6 worm cellular contexts compared by ENCODE assay signal in genomic region chrIII:2234192-2234934, ce11.
TF ChIP-seq lines count a peak whose summit lies in the region.

Gene C39B5.2 (plus strand): TSS chrIII:2234884.

TF ChIP-seq in whole organism, L1 larva, 84 proteins besides CTCF, POLR2A, EP300 and RAD21:
- TF ChIP-seq fos-1 (tag; optimal IDR thresholded peaks at IDR 0.05; lab: Kevin White, UChicago): no peak
- no peak for TF ChIP-seq irx-1 (tag; optimal IDR thresholded peaks at IDR 0.05; lab: Kevin White, UChicago)
- no peak for TF ChIP-seq lin-13 (GFP tag; optimal IDR thresholded peaks at IDR 0.05; lab: Kevin White, UChicago)
- no peak for TF ChIP-seq dsc-1 (tag; optimal IDR thresholded peaks at IDR 0.05; lab: Kevin White, UChicago)
- TF ChIP-seq nhr-85 (tag; lab: Kevin White, UChicago): peak; percentile 53
- no peak for TF ChIP-seq ceh-88 (GFP tag; IDR thresholded peaks at IDR 0.05; lab: Robert Waterston, UW)
- TF ChIP-seq tlp-1 (tag; optimal IDR thresholded peaks at IDR 0.05; lab: Kevin White, UChicago): no peak
- TF ChIP-seq nhr-76 (tag; optimal IDR thresholded peaks at IDR 0.05; lab: Kevin White, UChicago): no peak
- no peak for TF ChIP-seq pag-3 (tag; optimal IDR thresholded peaks at IDR 0.05; lab: Kevin White, UChicago; ENCODE audit: borderline replicate concordance, insufficient read depth)
- no peak for TF ChIP-seq unc-86 (tag; optimal IDR thresholded peaks at IDR 0.05; lab: Kevin White, UChicago)
- no peak for TF ChIP-seq rnt-1 (tag; optimal IDR thresholded peaks at IDR 0.05; lab: Kevin White, UChicago)
- TF ChIP-seq C04F5.9 (tag; optimal IDR thresholded peaks at IDR 0.05; lab: Kevin White, UChicago): no peak
- no peak for TF ChIP-seq efl-1 (optimal IDR thresholded peaks at IDR 0.05; lab: Kevin White, UChicago)
- peak in 1 of 2 experiments; percentile 32 for TF ChIP-seq efl-1 (GFP tag; optimal IDR thresholded peaks at IDR 0.05 in 1 of 2; lab: Kevin White, UChicago)

TF ChIP-seq in whole organism, early embryonic, 17 proteins besides CTCF, POLR2A, EP300 and RAD21:
- no peak for TF ChIP-seq aly-1 (tag; optimal IDR thresholded peaks at IDR 0.05; lab: Kevin White, UChicago)
- TF ChIP-seq flt-1 (GFP tag; IDR thresholded peaks at IDR 0.05; lab: Robert Waterston, UW): no peak
- TF ChIP-seq tbx-37 (GFP tag; conservative IDR thresholded peaks at IDR 0.05; lab: Robert Waterston, UW): no peak
- no peak for TF ChIP-seq F13C5.2 (tag; optimal IDR thresholded peaks at IDR 0.05; lab: Kevin White, UChicago)
- TF ChIP-seq pes-1 (GFP tag; IDR thresholded peaks at IDR 0.05; lab: Robert Waterston, UW): no peak
- TF ChIP-seq ets-7 (tag; optimal IDR thresholded peaks at IDR 0.05; lab: Kevin White, UChicago): no peak
- TF ChIP-seq hnd-1 (tag; optimal IDR thresholded peaks at IDR 0.05; lab: Kevin White, UChicago): no peak
- peak; percentile 14 for TF ChIP-seq ceh-36 (tag; optimal IDR thresholded peaks at IDR 0.05; lab: Kevin White, UChicago)
- 0 out of 2 replicates have a peak, but pooled peaks have one; percentile 56 for TF ChIP-seq sea-1 (GFP tag; conservative IDR thresholded peaks at IDR 0.05; lab: Robert Waterston, UW)
- TF ChIP-seq tra-4 (tag; optimal IDR thresholded peaks at IDR 0.05; lab: Kevin White, UChicago): no peak

TF ChIP-seq in whole organism, late embryonic, 69 proteins besides CTCF, POLR2A, EP300 and RAD21:
- TF ChIP-seq pqm-1 (tag; optimal IDR thresholded peaks at IDR 0.05; lab: Kevin White, UChicago) (no peak), tbx-2 (tag; optimal IDR thresholded peaks at IDR 0.05; lab: Kevin White, UChicago) (peak; percentile 53), ceh-14 (tag; optimal IDR thresholded peaks at IDR 0.05; lab: Kevin White, UChicago) (no peak), hlh-30 (tag; optimal IDR thresholded peaks at IDR 0.05; lab: Kevin White, UChicago; ENCODE audit: insufficient read depth) (peak; percentile 65), eyg-1 (tag; optimal IDR thresholded peaks at IDR 0.05; lab: Kevin White, UChicago) (no peak), unc-55 (GFP tag; optimal IDR thresholded peaks at IDR 0.05; lab: Kevin White, UChicago) (no peak), dmd-4 (tag; optimal IDR thresholded peaks at IDR 0.05; lab: Kevin White, UChicago; ENCODE audit: borderline replicate concordance) (no peak), ceh-31 (tag; optimal IDR thresholded peaks at IDR 0.05; lab: Kevin White, UChicago) (peak; percentile 33), ceh-48 (tag; optimal IDR thresholded peaks at IDR 0.05; lab: Kevin White, UChicago) (no peak), ref-2 (tag; optimal IDR thresholded peaks at IDR 0.05; lab: Kevin White, UChicago) (peak; percentile 67), T23F11.4 (GFP tag; optimal IDR thresholded peaks at IDR 0.05; lab: Kevin White, UChicago) (no peak)

TF ChIP-seq in whole organism, midembryonic, 9 proteins besides CTCF, POLR2A, EP300 and RAD21:
- TF ChIP-seq flt-1 (GFP tag; IDR thresholded peaks at IDR 0.05; lab: Robert Waterston, UW): peak; percentile 52; the same call in 1 of the 2 replicates
- no peak for TF ChIP-seq cog-1 (tag; optimal IDR thresholded peaks at IDR 0.05; lab: Kevin White, UChicago)

TF ChIP-seq in whole organism, mixed stage, embryonic, 35 proteins besides CTCF, POLR2A, EP300 and RAD21:
- TF ChIP-seq cnd-1 (tag; optimal IDR thresholded peaks at IDR 0.05; lab: Kevin White, UChicago) (peak; percentile 78), elt-1 (tag; optimal IDR thresholded peaks at IDR 0.05; lab: Kevin White, UChicago; ENCODE audit: borderline replicate concordance, insufficient read depth) (no peak), zip-8 (tag; optimal IDR thresholded peaks at IDR 0.05; lab: Kevin White, UChicago) (peak; percentile 99), snpc-4 (tag; optimal IDR thresholded peaks at IDR 0.05; lab: Kevin White, UChicago) (no peak), mep-1 (tag; optimal IDR thresholded peaks at IDR 0.05; lab: Kevin White, UChicago) (peak; percentile 12), nhr-2 (tag; optimal IDR thresholded peaks at IDR 0.05; lab: Kevin White, UChicago) (peak; percentile 96), ceh-83 (GFP tag; optimal IDR thresholded peaks at IDR 0.05; lab: Kevin White, UChicago) (no peak), unc-62 (GFP tag; optimal IDR thresholded peaks at IDR 0.05; lab: Kevin White, UChicago) (no peak), lin-13 (tag; optimal IDR thresholded peaks at IDR 0.05; lab: Kevin White, UChicago) (peak; percentile 28), ceh-39 (tag; optimal IDR thresholded peaks at IDR 0.05; lab: Kevin White, UChicago) (peak; percentile 80), ztf-11 (tag; optimal IDR thresholded peaks at IDR 0.05; lab: Kevin White, UChicago) (peak; percentile 38), elt-3 (tag; optimal IDR thresholded peaks at IDR 0.05; lab: Kevin White, UChicago) (no peak), mls-2 (tag; optimal IDR thresholded peaks at IDR 0.05; lab: Kevin White, UChicago) (no peak), sem-2 (GFP tag; optimal IDR thresholded peaks at IDR 0.05; lab: Kevin White, UChicago) (no peak)

TF ChIP-seq in whole organism, young adult, 124 proteins besides CTCF, POLR2A, EP300 and RAD21:
- TF ChIP-seq atf-7 (tag; optimal IDR thresholded peaks at IDR 0.05; lab: Kevin White, UChicago): peak; percentile 28
- TF ChIP-seq tlf-1 (GFP tag; optimal IDR thresholded peaks at IDR 0.05; lab: Kevin White, UChicago): no peak
TF ChIP-seq in whole organism, young adult: peak in this region for 1.
